Worm (Caenorhabditis elegans) whole organism, L4 larva: ENCODE results near the gene pqn-37.
A peak's percentile ranks its signal among the peaks of the same experiment; 100 is the strongest.

Source experiments
- Y105C5A.15 ChIP-seq: fragments of 200-800 bp; sonication (Bioruptor generic); IDR thresholded peaks from 2 replicates; pipeline ENCODE4 v1.3.6; 2022; ENCODE audit warnings: missing genetic modification characterization, missing compliant biosample characterization
- Y75B8A.6 ChIP-seq: fragments of 200-800 bp; sonication (Bioruptor generic); IDR thresholded peaks from 2 replicates; pipeline ENCODE4 v1.3.6; 2022; ENCODE audit warnings: missing genetic modification reagents, missing genetic modification characterization, missing compliant biosample characterization
- ZK337.2 ChIP-seq: fragments of 200-800 bp; sonication (Bioruptor generic); IDR thresholded peaks from 2 replicates; pipeline ENCODE4 v1.3.6; 2022; ENCODE audit warnings: missing genetic modification reagents, missing genetic modification characterization, missing compliant biosample characterization
- aha-1 ChIP-seq: fragments of 150-350 bp; peaks from one replicate; lab custom pipeline; 2014; ENCODE audit warnings: missing biosample characterization, missing genetic modification characterization
- ama-1 ChIP-seq: fragments of 150-350 bp; optimal IDR thresholded peaks from 2 replicates; lab custom pipeline; 2014; ENCODE audit warnings: inconsistent platforms, mixed read lengths
- ceh-44 ChIP-seq: fragments of 200-800 bp; sonication (Bioruptor generic); IDR thresholded peaks from 2 replicates; pipeline ENCODE4 v1.3.6; 2022; ENCODE audit warnings: missing genetic modification reagents, missing genetic modification characterization, missing compliant biosample characterization
- ceh-82 ChIP-seq: sonication (generic microtip); optimal IDR thresholded peaks from 2 replicates; lab custom pipeline; 2017; ENCODE audit warnings: missing biosample characterization, missing genetic modification characterization
- ces-1 ChIP-seq: fragments of 150-350 bp; sonication (generic microtip); optimal IDR thresholded peaks from 4 replicates; lab custom pipeline; 2014; ENCODE audit warnings: missing biosample characterization, missing genetic modification reagents, missing genetic modification characterization
- daf-16 ChIP-seq, 3 experiments: sonication (generic microtip); optimal IDR thresholded peaks; 2 replicates each; lab custom pipeline; 2016 to 2017; ENCODE audit warnings: missing genetic modification characterization in 3 of 3, missing genetic modification reagents in 3 of 3, mild to moderate bottlenecking in 2 of 3, missing compliant biosample characterization in 2 of 3, missing biosample characterization in 1 of 3, moderate library complexity in 1 of 3
- daf-19 ChIP-seq: fragments of 200-800 bp; sonication (Bioruptor generic); conservative IDR thresholded peaks from 2 replicates; pipeline ENCODE4 v1.3.6; 2022; ENCODE audit warnings: missing genetic modification characterization, missing compliant biosample characterization
- dmd-6 ChIP-seq: fragments of 200-800 bp; sonication (Bioruptor generic); IDR thresholded peaks from 2 replicates; pipeline ENCODE4 v1.3.6; 2022; ENCODE audit warnings: missing genetic modification reagents, missing genetic modification characterization, missing compliant biosample characterization
- dve-1 ChIP-seq: sonication (generic microtip); optimal IDR thresholded peaks from 2 replicates; lab custom pipeline; 2017; ENCODE audit warnings: antibody characterized with exemption, mild to moderate bottlenecking, missing genetic modification characterization, missing compliant biosample characterization; ENCODE audit not compliant: insufficient read depth
- egl-27 ChIP-seq: sonication (generic microtip); optimal IDR thresholded peaks from 3 replicates; lab custom pipeline; 2017; ENCODE audit warnings: missing biosample characterization, missing genetic modification reagents, missing genetic modification characterization
- egl-43 ChIP-seq: fragments of 200-800 bp; sonication (Bioruptor generic); IDR thresholded peaks from 2 replicates; pipeline ENCODE4 v1.3.6; 2022; ENCODE audit warnings: missing genetic modification reagents, missing genetic modification characterization, missing compliant biosample characterization
- fkh-10 ChIP-seq: fragments of 150-350 bp; optimal IDR thresholded peaks from 2 replicates; lab custom pipeline; 2014; ENCODE audit warnings: missing biosample characterization, missing genetic modification reagents, missing genetic modification characterization
- fos-1 ChIP-seq: fragments of 150-350 bp; optimal IDR thresholded peaks from 2 replicates; lab custom pipeline; 2014; ENCODE audit warnings: missing biosample characterization, missing genetic modification characterization
- hlh-11 ChIP-seq: fragments of 200-800 bp; sonication (Bioruptor generic); optimal IDR thresholded peaks from 2 replicates; lab custom pipeline; 2018; ENCODE audit warnings: mild to moderate bottlenecking, missing genetic modification characterization, missing compliant biosample characterization
- hlh-30 ChIP-seq: sonication (generic microtip); optimal IDR thresholded peaks from 2 replicates; lab custom pipeline; 2017; ENCODE audit warnings: antibody characterized with exemption, mild to moderate bottlenecking, missing genetic modification characterization, missing compliant biosample characterization; ENCODE audit not compliant: insufficient read depth
- jun-1 ChIP-seq: fragments of 150-350 bp; optimal IDR thresholded peaks from 2 replicates; lab custom pipeline; 2014; ENCODE audit warnings: missing biosample characterization, missing genetic modification reagents, missing genetic modification characterization
- lin-38 ChIP-seq: fragments of 200-800 bp; sonication (Bioruptor generic); IDR thresholded peaks from 2 replicates; pipeline ENCODE4 v1.3.6; 2022; ENCODE audit warnings: missing genetic modification reagents, missing genetic modification characterization, missing compliant biosample characterization
- lin-39 ChIP-seq: fragments of 150-350 bp; optimal IDR thresholded peaks from 2 replicates; lab custom pipeline; 2014; ENCODE audit warnings: missing biosample characterization, missing genetic modification reagents, missing genetic modification characterization
- lir-3 ChIP-seq: sonication (generic microtip); optimal IDR thresholded peaks from 2 replicates; lab custom pipeline; 2016; ENCODE audit warnings: mild to moderate bottlenecking, missing genetic modification characterization, missing compliant biosample characterization
- madf-9 ChIP-seq: fragments of 200-800 bp; sonication (Bioruptor generic); conservative IDR thresholded peaks from 2 replicates; pipeline ENCODE4 v1.3.6; 2022; ENCODE audit warnings: missing genetic modification reagents, missing genetic modification characterization, missing compliant biosample characterization
- mdt-29 ChIP-seq: fragments of 200-800 bp; sonication (Bioruptor generic); IDR thresholded peaks from 2 replicates; pipeline ENCODE4 v1.3.6; 2022; ENCODE audit warnings: missing genetic modification reagents, missing genetic modification characterization, missing compliant biosample characterization
- mep-1 ChIP-seq: fragments of 150-350 bp; sonication (generic microtip); optimal IDR thresholded peaks from 3 replicates; lab custom pipeline; 2014; ENCODE audit warnings: missing biosample characterization, missing genetic modification characterization
- mes-2 ChIP-seq: sonication (generic microtip); optimal IDR thresholded peaks from 2 replicates; lab custom pipeline; 2016; ENCODE audit warnings: missing genotype, mild to moderate bottlenecking, missing genetic modification characterization, missing compliant biosample characterization; ENCODE audit not compliant: poor library complexity, severe bottlenecking
- mxl-3 ChIP-seq: fragments of 200-800 bp; sonication (Bioruptor generic); optimal IDR thresholded peaks from 2 replicates; lab custom pipeline; 2018; ENCODE audit warnings: mild to moderate bottlenecking, missing genetic modification characterization, missing compliant biosample characterization
- nhr-102 ChIP-seq: sonication (generic microtip); optimal IDR thresholded peaks from 2 replicates; lab custom pipeline; 2016; ENCODE audit warnings: mild to moderate bottlenecking, missing genetic modification characterization, moderate library complexity, missing compliant biosample characterization
- nhr-25 ChIP-seq: sonication (generic microtip); optimal IDR thresholded peaks from 2 replicates; lab custom pipeline; 2017; ENCODE audit warnings: missing genetic modification characterization, mild to moderate bottlenecking, missing compliant biosample characterization, antibody characterized with exemption, moderate library complexity, borderline replicate concordance; ENCODE audit not compliant: insufficient read depth
- nhr-28 ChIP-seq: fragments of 150-350 bp; optimal IDR thresholded peaks from 2 replicates; lab custom pipeline; 2014; ENCODE audit warnings: missing biosample characterization, missing genetic modification characterization
- nhr-42 ChIP-seq: fragments of 200-800 bp; sonication (Bioruptor generic); IDR thresholded peaks from 2 replicates; pipeline ENCODE4 v1.3.6; 2022; ENCODE audit warnings: missing genetic modification characterization, missing compliant biosample characterization
- nhr-48 ChIP-seq: sonication (generic microtip); optimal IDR thresholded peaks from 2 replicates; lab custom pipeline; 2016; ENCODE audit warnings: mild to moderate bottlenecking, missing genetic modification characterization, missing compliant biosample characterization
- pha-4 ChIP-seq, 2 experiments: fragments of 150-350 bp in 1 of 2; fragments of 200-800 bp in 1 of 2; sonication (Bioruptor generic) in 1 of 2; IDR thresholded peaks in 1 of 2; optimal IDR thresholded peaks in 1 of 2; 2 replicates each; pipeline versions ENCODE4 v1.3.6 to Lab custom; 2014 to 2022; ENCODE audit warnings: missing genetic modification characterization in 2 of 2, missing genetic modification reagents in 2 of 2, missing biosample characterization in 1 of 2, missing compliant biosample characterization in 1 of 2
- php-3 ChIP-seq: fragments of 200-800 bp; sonication (Bioruptor generic); IDR thresholded peaks from 2 replicates; pipeline ENCODE4 v1.3.6; 2022; ENCODE audit warnings: missing genetic modification reagents, missing genetic modification characterization, missing compliant biosample characterization
- pqm-1 ChIP-seq: sonication (generic microtip); optimal IDR thresholded peaks from 2 replicates; lab custom pipeline; 2017; ENCODE audit warnings: missing biosample characterization, missing genetic modification characterization
- rbr-2 ChIP-seq: sonication (generic microtip); optimal IDR thresholded peaks from 2 replicates; lab custom pipeline; 2016; ENCODE audit warnings: missing genotype, missing genetic modification characterization, missing compliant biosample characterization
- saeg-2 ChIP-seq: fragments of 200-800 bp; sonication (Bioruptor generic); IDR thresholded peaks from 2 replicates; pipeline ENCODE4 v1.3.6; 2022; ENCODE audit warnings: missing genetic modification reagents, missing genetic modification characterization, missing compliant biosample characterization
- skn-1 ChIP-seq: fragments of 150-350 bp; optimal IDR thresholded peaks from 2 replicates; lab custom pipeline; 2014; ENCODE audit warnings: missing biosample characterization, missing genetic modification characterization
- snpc-1.2 ChIP-seq: fragments of 200-800 bp; sonication (Bioruptor generic); IDR thresholded peaks from 2 replicates; pipeline ENCODE4 v1.3.6; 2022; ENCODE audit warnings: missing genetic modification reagents, missing genetic modification characterization, missing compliant biosample characterization
- spr-3 ChIP-seq: fragments of 200-800 bp; sonication (Bioruptor generic); optimal IDR thresholded peaks from 2 replicates; lab custom pipeline; 2018; ENCODE audit warnings: mild to moderate bottlenecking, missing genetic modification characterization, missing compliant biosample characterization
- tag-97 ChIP-seq: fragments of 200-800 bp; sonication (Bioruptor generic); IDR thresholded peaks from 2 replicates; pipeline ENCODE4 v1.3.6; 2022; ENCODE audit warnings: missing genetic modification characterization, missing compliant biosample characterization
- tra-1 ChIP-seq: fragments of 200-800 bp; sonication (Bioruptor generic); IDR thresholded peaks from 2 replicates; pipeline ENCODE4 v1.3.6; 2022; ENCODE audit warnings: missing genetic modification reagents, missing genetic modification characterization, missing compliant biosample characterization
- unc-39 ChIP-seq: sonication (generic microtip); optimal IDR thresholded peaks from 2 replicates; lab custom pipeline; 2017; ENCODE audit warnings: missing biosample characterization, missing genetic modification characterization
- unc-62 ChIP-seq, 3 experiments: fragments of 150-350 bp in 1 of 3; sonication (generic microtip); optimal IDR thresholded peaks in 2 of 3; peaks in 1 of 3; 1 replicate in 1 of 3; 2 replicates in 2 of 3; lab custom pipeline; 2014 to 2017; ENCODE audit warnings: missing biosample characterization in 3 of 3, missing genetic modification characterization in 3 of 3, missing genetic modification reagents in 3 of 3, missing genotype in 1 of 3
- vab-7 ChIP-seq: fragments of 200-800 bp; sonication (Bioruptor generic); IDR thresholded peaks from 2 replicates; pipeline ENCODE4 v1.3.6; 2022; ENCODE audit warnings: missing genetic modification reagents, missing genetic modification characterization, missing compliant biosample characterization
- zag-1 ChIP-seq: fragments of 150-350 bp; optimal IDR thresholded peaks from 2 replicates; lab custom pipeline; 2014; ENCODE audit warnings: missing biosample characterization, missing genetic modification characterization
- zfp-3 ChIP-seq: fragments of 200-800 bp; sonication (Bioruptor generic); conservative IDR thresholded peaks from 2 replicates; pipeline ENCODE4 v1.3.6; 2022; ENCODE audit warnings: missing genetic modification reagents, missing genetic modification characterization, missing compliant biosample characterization
- zip-11 ChIP-seq: fragments of 200-800 bp; sonication (Bioruptor generic); IDR thresholded peaks from 2 replicates; pipeline ENCODE4 v1.3.6; 2022; ENCODE audit warnings: missing genetic modification characterization, missing compliant biosample characterization
- ztf-11 ChIP-seq: fragments of 150-350 bp; optimal IDR thresholded peaks from 2 replicates; lab custom pipeline; 2014; ENCODE audit warnings: missing biosample characterization, missing genetic modification characterization

pqn-37 gene

ce11 chrX:3285448-3285847 is 35.1 kb upstream of the pqn-37 start (continued):
- TF ChIP-seq Y105C5A.15 (GFP tag; lab: Robert Waterston, UW) (no peak), unc-62 (GFP tag; optimal IDR thresholded peaks at IDR 0.05 in 1 of 2; lab: Kevin White, UChicago) (no peak), unc-62 (tag; optimal IDR thresholded peaks at IDR 0.05; lab: Kevin White, UChicago) (no peak), lin-39 (tag; lab: Kevin White, UChicago) (no peak), unc-39 (tag; lab: Kevin White, UChicago) (no peak), nhr-102 (tag; lab: Kevin White, UChicago) (no peak), lir-3 (no peak), egl-27 (tag; lab: Kevin White, UChicago) (no peak), fos-1 (tag; lab: Kevin White, UChicago) (no peak), ceh-82 (tag; lab: Kevin White, UChicago) (no peak), lin-38 (GFP tag; lab: Robert Waterston, UW) (no peak), tra-1 (GFP tag; lab: Robert Waterston, UW) (no peak), mes-2 (tag; lab: Kevin White, UChicago) (no peak), ces-1 (GFP tag; lab: Kevin White, UChicago) (no peak), ZK337.2 (GFP tag; lab: Robert Waterston, UW) (no peak), mep-1 (tag; lab: Kevin White, UChicago) (no peak), daf-19 (GFP tag; lab: Robert Waterston, UW) (no peak), saeg-2 (no peak), nhr-28 (tag; lab: Kevin White, UChicago) (peak; percentile 85), pha-4 (GFP tag; IDR thresholded peaks at IDR 0.05; lab: Robert Waterston, UW) (no peak), pha-4 (tag; optimal IDR thresholded peaks at IDR 0.05; lab: Kevin White, UChicago) (no peak), Y75B8A.6 (GFP tag; lab: Robert Waterston, UW) (no peak), daf-16 (GFP tag; optimal IDR thresholded peaks at IDR 0.05; lab: Kevin White, UChicago) (no peak), daf-16 (tag; optimal IDR thresholded peaks at IDR 0.05; lab: Kevin White, UChicago) (peak; percentile 53), dmd-6 (GFP tag; lab: Robert Waterston, UW) (peak; percentile 69), nhr-48 (tag; lab: Kevin White, UChicago) (no peak), spr-3 (GFP tag; lab: Kevin White, UChicago) (no peak), skn-1 (tag; lab: Kevin White, UChicago) (no peak), madf-9 (GFP tag; lab: Robert Waterston, UW) (no peak), zag-1 (tag; lab: Kevin White, UChicago) (no peak), jun-1 (tag; lab: Kevin White, UChicago) (no peak), hlh-11 (peak; percentile 58), zfp-3 (GFP tag; lab: Robert Waterston, UW) (no peak), rbr-2 (tag; lab: Kevin White, UChicago) (no peak), hlh-30 (tag; lab: Kevin White, UChicago) (no peak), zip-11 (GFP tag; lab: Robert Waterston, UW) (no peak), php-3 (GFP tag; lab: Robert Waterston, UW) (no peak), nhr-25 (tag; lab: Kevin White, UChicago) (no peak), egl-43 (no peak), mxl-3 (no peak), ceh-44 (no peak)

DNA sequence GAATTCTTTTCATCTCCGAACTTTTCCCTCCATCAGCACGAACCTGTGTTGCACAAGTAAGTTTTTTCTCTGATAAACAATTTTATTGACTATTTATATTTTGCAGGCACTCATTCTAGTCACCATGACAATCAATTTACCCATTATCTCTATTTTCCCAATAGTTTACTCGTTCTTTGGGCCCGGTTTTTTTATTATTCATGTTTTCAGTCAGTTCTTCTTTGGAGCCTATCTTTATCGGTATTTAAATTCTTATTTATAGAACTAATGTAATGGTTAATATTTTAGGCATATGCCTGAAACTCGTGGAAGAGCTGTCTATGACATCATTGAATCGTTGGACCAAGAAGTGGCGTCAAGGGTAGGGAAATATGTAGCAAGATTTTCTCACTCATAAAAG is 34.6 kb upstream of the pqn-37 start:
- TF ChIP-seq nhr-48 (tag; lab: Kevin White, UChicago) (no peak), tag-97 (no peak), ama-1 (lab: Kevin White, UChicago) (no peak), hlh-11 (no peak), vab-7 (no peak), fkh-10 (GFP tag; lab: Kevin White, UChicago) (no peak), dve-1 (tag; lab: Kevin White, UChicago) (peak; percentile 19), snpc-1.2 (GFP tag; lab: Robert Waterston, UW) (no peak), pqm-1 (tag; lab: Kevin White, UChicago) (no peak), nhr-25 (tag; lab: Kevin White, UChicago) (no peak), aha-1 (tag; lab: Kevin White, UChicago) (no peak), ztf-11 (tag; lab: Kevin White, UChicago) (no peak), mep-1 (tag; lab: Kevin White, UChicago) (no peak), nhr-42 (GFP tag; lab: Robert Waterston, UW) (no peak), daf-19 (GFP tag; lab: Robert Waterston, UW) (no peak), Y105C5A.15 (GFP tag; lab: Robert Waterston, UW) (no peak), mdt-29 (GFP tag; lab: Robert Waterston, UW) (no peak), php-3 (GFP tag; lab: Robert Waterston, UW) (peak; percentile 54; the same call in 1 of the 2 replicates)
